Fruit fly (Drosophila melanogaster) whole organism, embryonic: Measurements from ENCODE around the gene Edg91.
A peak's percentile ranks its signal among the peaks of the same experiment; 100 is the strongest.

Experiments
- Ada2b ChIP-seq: fragments of 200-800 bp; sonication (Bioruptor generic); IDR thresholded peaks from 2 replicates; pipeline ENCODE4 v1.3.6; 2022; ENCODE audit warnings: missing biosample characterization, missing genetic modification characterization
- Atf-2 ChIP-seq: fragments of 200-800 bp; sonication (Bioruptor generic); optimal IDR thresholded peaks from 2 replicates; lab custom pipeline; 2016; ENCODE audit warnings: missing biosample characterization, missing genetic modification characterization
- CG10274 ChIP-seq: fragments of 200-800 bp; sonication (Bioruptor generic); optimal IDR thresholded peaks from 3 replicates; lab custom pipeline; 2017; ENCODE audit warnings: missing biosample characterization, mild to moderate bottlenecking, missing genetic modification characterization
- CG10431 ChIP-seq: fragments of 200-800 bp; sonication (Bioruptor generic); optimal IDR thresholded peaks from 3 replicates; lab custom pipeline; 2018; ENCODE audit warnings: missing biosample characterization, mild to moderate bottlenecking, missing genetic modification characterization
- CG11247 ChIP-seq: fragments of 200-800 bp; sonication (Bioruptor generic); IDR thresholded peaks from 2 replicates; pipeline ENCODE4 v1.3.6; 2022; ENCODE audit warnings: missing biosample characterization, missing genetic modification characterization
- CG11504 ChIP-seq: fragments of 200-800 bp; sonication (Bioruptor generic); optimal IDR thresholded peaks from 3 replicates; lab custom pipeline; 2019; ENCODE audit warnings: missing biosample characterization, mild to moderate bottlenecking, missing genetic modification characterization, moderate library complexity
- CG11560 ChIP-seq: fragments of 200-800 bp; sonication (Bioruptor generic); IDR thresholded peaks from 3 replicates; pipeline ENCODE4 v1.3.6; 2022; ENCODE audit warnings: missing biosample characterization, missing genetic modification characterization
- CG13287 ChIP-seq: fragments of 200-800 bp; sonication (Bioruptor generic); IDR thresholded peaks from 2 replicates; pipeline ENCODE4 v1.3.6; 2022; ENCODE audit warnings: missing biosample characterization, missing genetic modification characterization; ENCODE audit not compliant: partially characterized antibody
- CG13296 ChIP-seq: fragments of 200-800 bp; sonication (Bioruptor generic); optimal IDR thresholded peaks from 3 replicates; lab custom pipeline; 2018; ENCODE audit warnings: missing biosample characterization, mild to moderate bottlenecking, missing genetic modification characterization
- CG14050 ChIP-seq: fragments of 200-800 bp; sonication (Bioruptor generic); IDR thresholded peaks from 3 replicates; pipeline ENCODE4 v1.3.6; 2022; ENCODE audit warnings: missing biosample characterization, missing genetic modification characterization
- CG1602 ChIP-seq: fragments of 200-800 bp; sonication (Bioruptor generic); optimal IDR thresholded peaks from 3 replicates; lab custom pipeline; 2016; ENCODE audit warnings: missing biosample characterization, missing genetic modification characterization
- CG18011 ChIP-seq: fragments of 200-800 bp; sonication (Bioruptor generic); optimal IDR thresholded peaks from 2 replicates; lab custom pipeline; 2017; ENCODE audit warnings: missing biosample characterization, missing genetic modification characterization, mild to moderate bottlenecking, moderate library complexity, missing genotype
- CG18599 ChIP-seq: fragments of 200-800 bp; sonication (Bioruptor generic); optimal IDR thresholded peaks from 3 replicates; lab custom pipeline; 2017; ENCODE audit warnings: missing biosample characterization, missing genetic modification characterization, mild to moderate bottlenecking, moderate library complexity, missing genetic modification reagents
- CG18619 ChIP-seq: fragments of 200-800 bp; sonication (Bioruptor generic); optimal IDR thresholded peaks from 3 replicates; lab custom pipeline; 2017; ENCODE audit warnings: missing biosample characterization, mild to moderate bottlenecking, missing genetic modification characterization
- CG30431 ChIP-seq: fragments of 200-800 bp; sonication (Bioruptor generic); optimal IDR thresholded peaks from 2 replicates; lab custom pipeline; 2017; ENCODE audit warnings: missing biosample characterization, missing genetic modification characterization
- CG33213 ChIP-seq: fragments of 200-800 bp; sonication (Bioruptor generic); optimal IDR thresholded peaks from 3 replicates; lab custom pipeline; 2016; ENCODE audit warnings: missing biosample characterization, missing genetic modification characterization
- CG34224 ChIP-seq: fragments of 200-800 bp; sonication (Bioruptor generic); IDR thresholded peaks from 3 replicates; pipeline ENCODE4 v1.3.6; 2022; ENCODE audit warnings: missing biosample characterization, missing genetic modification characterization; ENCODE audit not compliant: partially characterized antibody
- CG34422 ChIP-seq: fragments of 200-800 bp; sonication (Bioruptor generic); IDR thresholded peaks from 3 replicates; pipeline ENCODE4 v1.3.6; 2022; ENCODE audit warnings: missing biosample characterization, missing genetic modification characterization
- CG3838 ChIP-seq: fragments of 200-800 bp; sonication (Bioruptor generic); optimal IDR thresholded peaks from 3 replicates; lab custom pipeline; 2016; ENCODE audit warnings: missing biosample characterization, missing genetic modification characterization
- CG43689 ChIP-seq: fragments of 200-800 bp; sonication (Bioruptor generic); IDR thresholded peaks from 2 replicates; pipeline ENCODE4 v1.3.6; 2022; ENCODE audit warnings: missing biosample characterization, missing genetic modification characterization
- CG6683 ChIP-seq: fragments of 200-800 bp; sonication (Bioruptor generic); optimal IDR thresholded peaks from 2 replicates; lab custom pipeline; 2017; ENCODE audit warnings: missing biosample characterization, mild to moderate bottlenecking, missing genetic modification characterization, missing genetic modification reagents
- CG6854 ChIP-seq: fragments of 200-800 bp; sonication (Bioruptor generic); optimal IDR thresholded peaks from 3 replicates; lab custom pipeline; 2017; ENCODE audit warnings: missing biosample characterization, mild to moderate bottlenecking, missing genetic modification characterization
- CG7357 ChIP-seq: fragments of 200-800 bp; sonication (Bioruptor generic); IDR thresholded peaks from 3 replicates; pipeline ENCODE4 v1.3.6; 2022; ENCODE audit warnings: missing biosample characterization, missing genetic modification characterization
- CG7786 ChIP-seq: fragments of 200-800 bp; sonication (Bioruptor generic); optimal IDR thresholded peaks from 2 replicates; lab custom pipeline; 2016; ENCODE audit warnings: missing biosample characterization, missing genetic modification characterization
- CG7987 ChIP-seq: fragments of 200-800 bp; sonication (Bioruptor generic); optimal IDR thresholded peaks from 2 replicates; lab custom pipeline; 2018; ENCODE audit warnings: missing biosample characterization, mild to moderate bottlenecking, missing genetic modification characterization, moderate library complexity
- CG8388 ChIP-seq: fragments of 200-800 bp; sonication (Bioruptor generic); optimal IDR thresholded peaks from 2 replicates; lab custom pipeline; 2019; ENCODE audit warnings: missing biosample characterization, mild to moderate bottlenecking, missing genetic modification characterization, moderate library complexity
- CG9437 ChIP-seq: fragments of 200-800 bp; sonication (Bioruptor generic); optimal IDR thresholded peaks from 2 replicates; lab custom pipeline; 2018; ENCODE audit warnings: missing biosample characterization, mild to moderate bottlenecking, missing genetic modification characterization
- Dad ChIP-seq: fragments of 200-800 bp; sonication (Bioruptor generic); optimal IDR thresholded peaks from 3 replicates; lab custom pipeline; 2016; ENCODE audit warnings: missing biosample characterization, missing genetic modification characterization
- Dll ChIP-seq: fragments of 200-800 bp; sonication (Bioruptor generic); IDR thresholded peaks from 4 replicates; pipeline ENCODE4 v1.3.6; 2022; ENCODE audit warnings: missing biosample characterization, missing genetic modification characterization; ENCODE audit not compliant: partially characterized antibody
- H2.0 ChIP-seq: fragments of 200-800 bp; sonication (Bioruptor generic); IDR thresholded peaks from 2 replicates; pipeline ENCODE4 v1.3.6; 2022; ENCODE audit warnings: missing biosample characterization, missing genetic modification characterization
- Hand ChIP-seq: fragments of 200-800 bp; sonication (Bioruptor generic); optimal IDR thresholded peaks from 2 replicates; lab custom pipeline; 2017; ENCODE audit warnings: mild to moderate bottlenecking, missing biosample characterization, missing genetic modification reagents, missing genetic modification characterization
- Hmx ChIP-seq: fragments of 200-800 bp; sonication (Bioruptor generic); optimal IDR thresholded peaks from 2 replicates; lab custom pipeline; 2016; ENCODE audit warnings: missing biosample characterization, missing genetic modification characterization
- Optix ChIP-seq: fragments of 200-800 bp; sonication (Bioruptor generic); IDR thresholded peaks from 3 replicates; pipeline ENCODE4 v1.3.6; 2022; ENCODE audit warnings: missing biosample characterization, missing genetic modification characterization
- Poxn ChIP-seq: fragments of 200-800 bp; sonication (Bioruptor generic); IDR thresholded peaks from 2 replicates; pipeline ENCODE4 v1.3.6; 2022; ENCODE audit warnings: missing biosample characterization, missing genetic modification characterization
- Side ChIP-seq: fragments of 200-800 bp; sonication (Bioruptor generic); optimal IDR thresholded peaks from 2 replicates; lab custom pipeline; 2016; ENCODE audit warnings: missing biosample characterization, missing genetic modification characterization
- Vsx1 ChIP-seq: fragments of 200-800 bp; sonication (Bioruptor generic); optimal IDR thresholded peaks from 2 replicates; lab custom pipeline; 2017; ENCODE audit warnings: missing biosample characterization, mild to moderate bottlenecking, missing genetic modification characterization, missing genetic modification reagents
- ac ChIP-seq: fragments of 200-800 bp; sonication (Bioruptor generic); optimal IDR thresholded peaks from 3 replicates; lab custom pipeline; 2017; ENCODE audit warnings: missing biosample characterization, mild to moderate bottlenecking, missing genetic modification characterization
- ash1 ChIP-seq: fragments of 200-800 bp; sonication (Bioruptor generic); optimal IDR thresholded peaks from 2 replicates; lab custom pipeline; 2018; ENCODE audit warnings: missing biosample characterization, mild to moderate bottlenecking, missing genetic modification characterization
- da ChIP-seq: fragments of 200-800 bp; sonication (Bioruptor generic); optimal IDR thresholded peaks from 2 replicates; lab custom pipeline; 2016; ENCODE audit warnings: missing biosample characterization, missing genetic modification characterization
- dmrt11E ChIP-seq: fragments of 200-800 bp; sonication (Bioruptor generic); optimal IDR thresholded peaks from 3 replicates; lab custom pipeline; 2018; ENCODE audit warnings: missing biosample characterization, mild to moderate bottlenecking, missing genetic modification characterization, moderate library complexity
- dmrt99B ChIP-seq: fragments of 200-800 bp; sonication (Bioruptor generic); optimal IDR thresholded peaks from 2 replicates; lab custom pipeline; 2018; ENCODE audit warnings: missing biosample characterization, mild to moderate bottlenecking, missing genetic modification characterization, moderate library complexity
- emc ChIP-seq: fragments of 200-800 bp; sonication (Bioruptor generic); optimal IDR thresholded peaks from 2 replicates; lab custom pipeline; 2016; ENCODE audit warnings: missing biosample characterization, missing genetic modification characterization
- en ChIP-seq: fragments of 200-800 bp; sonication (Bioruptor generic); optimal IDR thresholded peaks from 2 replicates; lab custom pipeline; 2016; ENCODE audit warnings: missing biosample characterization, missing genetic modification characterization
- ken ChIP-seq: fragments of 200-800 bp; sonication (Bioruptor generic); IDR thresholded peaks from 3 replicates; pipeline ENCODE4 v1.3.6; 2022; ENCODE audit warnings: missing biosample characterization, missing genetic modification characterization
- nerfin-2 ChIP-seq: fragments of 200-800 bp; sonication (Bioruptor generic); IDR thresholded peaks from 2 replicates; pipeline ENCODE4 v1.3.6; 2022; ENCODE audit warnings: missing biosample characterization, missing genetic modification characterization; ENCODE audit not compliant: partially characterized antibody
- nom ChIP-seq: fragments of 200-800 bp; sonication (Bioruptor generic); optimal IDR thresholded peaks from 2 replicates; lab custom pipeline; 2017; ENCODE audit warnings: missing biosample characterization, missing genetic modification characterization, mild to moderate bottlenecking, moderate library complexity, missing genetic modification reagents
- seq ChIP-seq: fragments of 200-800 bp; sonication (Bioruptor generic); IDR thresholded peaks from 2 replicates; pipeline ENCODE4 v1.3.6; 2022; ENCODE audit warnings: missing biosample characterization, missing genetic modification characterization
- sima ChIP-seq: fragments of 200-800 bp; sonication (Bioruptor generic); optimal IDR thresholded peaks from 2 replicates; lab custom pipeline; 2016; ENCODE audit warnings: missing biosample characterization, missing genetic modification characterization
- slbo ChIP-seq: fragments of 200-800 bp; sonication (Bioruptor generic); IDR thresholded peaks from 2 replicates; pipeline ENCODE4 v1.3.6; 2022; ENCODE audit warnings: missing biosample characterization, missing genetic modification characterization
- so ChIP-seq: fragments of 200-800 bp; sonication (Bioruptor generic); IDR thresholded peaks from 3 replicates; pipeline ENCODE4 v1.3.6; 2022; ENCODE audit warnings: missing biosample characterization, missing genetic modification characterization
- toy ChIP-seq: fragments of 200-800 bp; sonication (Bioruptor generic); IDR thresholded peaks from 2 replicates; pipeline ENCODE4 v1.3.6; 2022; ENCODE audit warnings: missing biosample characterization, missing genetic modification characterization
- ttk ChIP-seq: fragments of 200-800 bp; sonication (Bioruptor generic); IDR thresholded peaks from 2 replicates; pipeline ENCODE4 v2.1.2; 2022; ENCODE audit warnings: missing biosample characterization, missing genetic modification characterization

Edg91 gene

DNA sequence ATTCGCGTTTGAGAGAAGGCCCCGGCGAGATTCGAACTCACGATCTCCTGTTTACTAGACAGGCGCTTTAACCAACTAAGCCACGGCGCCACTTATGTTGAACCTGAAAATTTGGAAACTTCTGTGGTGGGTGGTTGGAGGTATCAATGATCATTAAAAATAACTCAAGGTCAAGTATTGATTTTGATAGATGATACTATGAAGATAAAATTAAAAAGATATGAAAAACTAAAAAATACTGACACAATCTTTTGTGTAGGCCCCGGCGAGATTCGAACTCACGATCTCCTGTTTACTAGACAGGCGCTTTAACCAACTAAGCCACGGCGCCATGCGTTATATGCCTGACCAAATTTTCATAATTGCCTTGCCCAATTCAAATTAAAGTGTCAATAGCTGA is 13.2 kb upstream of the Edg91 start (continued):
- TF ChIP-seq CG1602 (GFP tag; lab: Kevin White, UChicago) (no peak), da (GFP tag; lab: Kevin White, UChicago) (no peak), Hmx (GFP tag; lab: Kevin White, UChicago) (no peak), dmrt11E (tag; lab: Kevin White, UChicago) (no peak), toy (GFP tag; lab: Robert Waterston, UW) (no peak), CG7786 (GFP tag; lab: Kevin White, UChicago) (no peak), Vsx1 (GFP tag; lab: Kevin White, UChicago) (no peak), emc (GFP tag; lab: Kevin White, UChicago) (no peak), Poxn (GFP tag; lab: Robert Waterston, UW) (no peak), CG13287 (peak; percentile 55; the same call in 1 of the 2 replicates), CG34224 (GFP tag; lab: Robert Waterston, UW) (peak; percentile 29; the same call in 2 of the 3 replicates), so (GFP tag; lab: Robert Waterston, UW) (peak; percentile 84; the same call in 2 of the 3 replicates), en (no peak), CG30431 (GFP tag; lab: Kevin White, UChicago) (no peak), CG7987 (GFP tag; lab: Kevin White, UChicago) (no peak), H2.0 (GFP tag; lab: Robert Waterston, UW) (no peak), CG3838 (no peak), CG18011 (GFP tag; lab: Kevin White, UChicago) (no peak), CG10274 (no peak), CG11247 (GFP tag; lab: Robert Waterston, UW) (no peak), CG11504 (tag; lab: Kevin White, UChicago) (no peak), nerfin-2 (GFP tag; lab: Robert Waterston, UW) (peak; percentile 82), nom (no peak), ttk (no peak), Ada2b (GFP tag; lab: Robert Waterston, UW) (no peak), ash1 (GFP tag; lab: Kevin White, UChicago) (no peak), seq (GFP tag; lab: Robert Waterston, UW) (no peak), Side (GFP tag; lab: Kevin White, UChicago) (no peak), Hand (GFP tag; lab: Kevin White, UChicago) (no peak), CG13296 (GFP tag; lab: Kevin White, UChicago) (no peak), CG7357 (no peak), Atf-2 (GFP tag; lab: Kevin White, UChicago) (no peak), CG6683 (GFP tag; lab: Kevin White, UChicago) (no peak), CG10431 (GFP tag; lab: Kevin White, UChicago) (no peak), CG34422 (GFP tag; lab: Robert Waterston, UW) (no peak), CG8388 (GFP tag; lab: Kevin White, UChicago) (no peak), CG9437 (no peak), CG18619 (GFP tag; lab: Kevin White, UChicago) (no peak), sima (no peak), Dad (GFP tag; lab: Kevin White, UChicago) (no peak), CG14050 (GFP tag; lab: Robert Waterston, UW) (no peak), dmrt99B (no peak), Dll (GFP tag; lab: Robert Waterston, UW) (peak; percentile 61; the same call in 3 of the 4 replicates), CG18599 (GFP tag; lab: Kevin White, UChicago) (no peak), CG43689 (no peak), slbo (no peak), CG6854 (GFP tag; lab: Kevin White, UChicago) (no peak), ac (GFP tag; lab: Kevin White, UChicago) (no peak), CG11560 (tag; lab: Robert Waterston, UW) (no peak), Optix (GFP tag; lab: Robert Waterston, UW) (no peak), ken (GFP tag; lab: Robert Waterston, UW) (no peak), CG33213 (GFP tag; lab: Kevin White, UChicago) (no peak)
